Worm (Caenorhabditis elegans): ENCODE measurements around the gene pbo-5.

The pbo-5 gene

ce11 chrV:20915186-20915585, at the start of gene pbo-5:
pbo-5 (plus strand) TSS chrV:20915486.
- no peak for TF ChIP-seq unc-3 (GFP tag; conservative IDR thresholded peaks at IDR 0.05)
- TF ChIP-seq unc-3 (tag; optimal IDR thresholded peaks at IDR 0.05), result no peak
- no peak for TF ChIP-seq sox-4 (tag; optimal IDR thresholded peaks at IDR 0.05)
- no peak for TF ChIP-seq K09A11.1 (tag; optimal IDR thresholded peaks at IDR 0.05; ENCODE audit: insufficient read depth)
- no peak for TF ChIP-seq C08G9.2 (tag; optimal IDR thresholded peaks at IDR 0.05)
- no peak for TF ChIP-seq elt-4 (tag; optimal IDR thresholded peaks at IDR 0.05)
- no peak for TF ChIP-seq pax-1 (tag; optimal IDR thresholded peaks at IDR 0.05)
- TF ChIP-seq hlh-30 (tag; optimal IDR thresholded peaks at IDR 0.05; ENCODE audit: insufficient read depth), result no peak
- TF ChIP-seq dve-1 (tag; optimal IDR thresholded peaks at IDR 0.05), result no peak
- no peak for TF ChIP-seq dmd-4 (tag; optimal IDR thresholded peaks at IDR 0.05; ENCODE audit: borderline replicate concordance)
- TF ChIP-seq ets-4 (tag; optimal IDR thresholded peaks at IDR 0.05), result no peak
- no peak for TF ChIP-seq ceh-14 (tag; optimal IDR thresholded peaks at IDR 0.05)
- TF ChIP-seq lin-11 (tag; optimal IDR thresholded peaks at IDR 0.05), result no peak
- no peak for TF ChIP-seq ceh-45 (GFP tag; IDR thresholded peaks at IDR 0.05)
- TF ChIP-seq fax-1 (tag; optimal IDR thresholded peaks at IDR 0.05), result no peak
- no peak for TF ChIP-seq hlh-8 (tag; optimal IDR thresholded peaks at IDR 0.05)
- no peak for TF ChIP-seq C38D4.7 (GFP tag; optimal IDR thresholded peaks at IDR 0.05)
- TF ChIP-seq unc-86 (tag; optimal IDR thresholded peaks at IDR 0.05), result no peak
- TF ChIP-seq tbx-7 (tag; optimal IDR thresholded peaks at IDR 0.05), result no peak

- TF ChIP-seq nhr-232 (tag; optimal IDR thresholded peaks at IDR 0.05), result no peak
- TF ChIP-seq T23F11.4 (GFP tag; optimal IDR thresholded peaks at IDR 0.05), result no peak
- no peak for TF ChIP-seq ahr-1 (tag; optimal IDR thresholded peaks at IDR 0.05)
- no peak for TF ChIP-seq pha-2 (tag; optimal IDR thresholded peaks at IDR 0.05)
- TF ChIP-seq syd-9 (tag; optimal IDR thresholded peaks at IDR 0.05), result no peak
- no peak for TF ChIP-seq ets-4 (tag; optimal IDR thresholded peaks at IDR 0.05)
- TF ChIP-seq fax-1 (tag; optimal IDR thresholded peaks at IDR 0.05), result no peak
- no peak for TF ChIP-seq pros-1 (tag; optimal IDR thresholded peaks at IDR 0.05)
- no peak for TF ChIP-seq madf-2 (tag; optimal IDR thresholded peaks at IDR 0.05)
These were observed 48.9 kb upstream of the pbo-5 start for ce11 chrV:20866406-20866805.

ce11 chrV:20868329-20868728, 47.0 kb upstream of the pbo-5 start, which contains the start of gene F31D4.8:
F31D4.8 (minus strand) TSS chrV:20868429.
- TF ChIP-seq gmeb-2 (tag; optimal IDR thresholded peaks at IDR 0.05) (no peak), ceh-14 (tag; optimal IDR thresholded peaks at IDR 0.05) (no peak), ceh-18 (tag; optimal IDR thresholded peaks at IDR 0.05) (no peak), ceh-19 (GFP tag; optimal IDR thresholded peaks at IDR 0.05) (no peak), ceh-9 (tag; optimal IDR thresholded peaks at IDR 0.05) (no peak), pag-3 (tag; optimal IDR thresholded peaks at IDR 0.05; ENCODE audit: borderline replicate concordance) (no peak), nhr-11 (tag; optimal IDR thresholded peaks at IDR 0.05) (no peak), nfya-1 (tag; optimal IDR thresholded peaks at IDR 0.05) (no peak), fkh-6 (tag; optimal IDR thresholded peaks at IDR 0.05) (no peak), hlh-13 (GFP tag; optimal IDR thresholded peaks at IDR 0.05) (no peak), K09A11.1 (tag; optimal IDR thresholded peaks at IDR 0.05; ENCODE audit: insufficient read depth) (no peak), hlh-6 (tag; optimal IDR thresholded peaks at IDR 0.05) (no peak), tbx-7 (tag; optimal IDR thresholded peaks at IDR 0.05) (no peak), unc-3 (GFP tag; conservative IDR thresholded peaks at IDR 0.05) (no peak), unc-3 (tag; optimal IDR thresholded peaks at IDR 0.05) (no peak), ref-2 (tag; optimal IDR thresholded peaks at IDR 0.05) (no peak)

- TF ChIP-seq ceh-6 (GFP tag; optimal IDR thresholded peaks at IDR 0.05), result no peak
- no peak for TF ChIP-seq pag-3 (tag; optimal IDR thresholded peaks at IDR 0.05; ENCODE audit: borderline replicate concordance)
- no peak for TF ChIP-seq nhr-11 (tag; optimal IDR thresholded peaks at IDR 0.05)
- no peak for TF ChIP-seq dmd-4 (tag; optimal IDR thresholded peaks at IDR 0.05; ENCODE audit: borderline replicate concordance)
- TF ChIP-seq npax-4 (tag; optimal IDR thresholded peaks at IDR 0.05), result no peak
- no peak for TF ChIP-seq sox-2 (GFP tag; IDR thresholded peaks at IDR 0.05)
- TF ChIP-seq elt-2 (tag; optimal IDR thresholded peaks at IDR 0.05), result no peak
- no peak for TF ChIP-seq pqm-1 (tag; optimal IDR thresholded peaks at IDR 0.05)
- no peak for TF ChIP-seq gmeb-2 (tag; optimal IDR thresholded peaks at IDR 0.05)
- no peak for TF ChIP-seq ceh-18 (tag; optimal IDR thresholded peaks at IDR 0.05)
- TF ChIP-seq dve-1 (tag; optimal IDR thresholded peaks at IDR 0.05), result no peak
These were observed 44.7 kb upstream of the pbo-5 start for ce11 chrV:20870633-20871032.
